Fruit fly (Drosophila melanogaster) whole organism, pupa: ENCODE measurements around the gene CG5854.

Experiments
- CG10348 ChIP-seq: fragments of 200-800 bp; sonication (Bioruptor generic); IDR thresholded peaks from 2 replicates; pipeline ENCODE4 v1.3.6; 2022; ENCODE audit warnings: missing biosample characterization, missing genetic modification characterization
- CG13204 ChIP-seq: fragments of 200-800 bp; sonication (Bioruptor generic); optimal IDR thresholded peaks from 2 replicates; lab custom pipeline; 2018; ENCODE audit warnings: missing biosample characterization, mild to moderate bottlenecking, missing genetic modification characterization, moderate library complexity
- CG15710 ChIP-seq: fragments of 200-800 bp; sonication (Bioruptor generic); optimal IDR thresholded peaks from 2 replicates; lab custom pipeline; 2018; ENCODE audit warnings: missing biosample characterization, mild to moderate bottlenecking, missing genetic modification characterization, moderate library complexity
- CG17806 ChIP-seq: fragments of 200-800 bp; sonication (Bioruptor generic); optimal IDR thresholded peaks from 2 replicates; lab custom pipeline; 2018; ENCODE audit warnings: missing biosample characterization, mild to moderate bottlenecking, missing genetic modification characterization, moderate library complexity
- CG34367 ChIP-seq: fragments of 200-800 bp; sonication (Bioruptor generic); optimal IDR thresholded peaks from 2 replicates; lab custom pipeline; 2018; ENCODE audit warnings: missing biosample characterization, mild to moderate bottlenecking, missing genetic modification characterization
- EcR ChIP-seq: fragments of 200-800 bp; sonication (Bioruptor generic); optimal IDR thresholded peaks from 3 replicates; lab custom pipeline; 2019; ENCODE audit warnings: missing biosample characterization, missing genetic modification characterization, mild to moderate bottlenecking, moderate library complexity, missing genetic modification reagents
- Ets98B ChIP-seq: fragments of 200-800 bp; sonication (Bioruptor generic); IDR thresholded peaks from 2 replicates; pipeline ENCODE4 v1.3.6; 2022; ENCODE audit warnings: missing biosample characterization, missing genetic modification characterization
- Pif1A ChIP-seq: fragments of 200-800 bp; sonication (Bioruptor generic); optimal IDR thresholded peaks from 3 replicates; lab custom pipeline; 2016; ENCODE audit warnings: missing biosample characterization, missing genetic modification characterization
- Pif1B ChIP-seq: fragments of 200-800 bp; sonication (Bioruptor generic); optimal IDR thresholded peaks from 3 replicates; lab custom pipeline; 2016; ENCODE audit warnings: missing biosample characterization, missing genetic modification characterization

DNA sequence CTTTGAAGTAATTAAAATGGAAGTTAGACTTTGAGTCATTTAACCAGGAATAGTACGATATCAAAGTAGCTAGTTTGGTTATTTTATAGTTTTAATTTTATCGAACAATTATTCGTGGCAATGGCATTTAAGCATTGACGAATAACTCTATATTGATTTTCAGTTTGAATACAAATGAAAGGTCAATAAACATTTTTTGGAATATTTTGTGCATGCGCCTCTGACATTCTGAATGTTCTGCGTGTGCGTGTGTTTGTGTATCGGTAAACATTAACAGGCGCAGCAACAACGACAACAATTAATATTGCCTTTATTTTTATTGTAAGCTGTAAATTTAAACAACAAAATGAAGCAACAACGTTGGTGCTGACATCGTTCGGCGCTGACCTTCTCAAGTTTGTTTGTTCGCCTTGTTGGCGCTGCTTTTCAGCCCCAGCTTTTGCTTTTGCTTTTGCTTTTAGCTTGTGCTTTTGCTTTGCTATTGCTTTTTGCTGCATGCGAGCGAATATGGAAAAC is 24.3 kb upstream of the CG5854 start:
- TF ChIP-seq Pif1B (GFP tag; lab: Kevin White, UChicago) = peak; percentile 63
- peak; percentile 68 for TF ChIP-seq CG13204 (GFP tag; lab: Kevin White, UChicago)
- peak; percentile 86 for TF ChIP-seq CG15710
- TF ChIP-seq Ets98B = no peak
- peak; percentile 78 for TF ChIP-seq EcR
- TF ChIP-seq CG10348 (GFP tag; lab: Robert Waterston, UW) = no peak
- TF ChIP-seq CG17806 (tag; lab: Kevin White, UChicago) = peak; percentile 74
- peak; percentile 67 for TF ChIP-seq CG34367 (tag; lab: Kevin White, UChicago)
- peak; percentile 82 for TF ChIP-seq Pif1A (GFP tag; lab: Kevin White, UChicago)
